Worm (Caenorhabditis elegans) whole organism, early embryonic: ENCODE results near the gene cnp-3.

ENCODE experiments used
- B0310.2 ChIP-seq: sonication (generic microtip); optimal IDR thresholded peaks from 2 replicates; lab custom pipeline; 2016; ENCODE audit warnings: mild to moderate bottlenecking, missing genetic modification characterization, missing compliant biosample characterization
- F13C5.2 ChIP-seq: sonication (generic microtip); optimal IDR thresholded peaks from 2 replicates; lab custom pipeline; 2017; ENCODE audit warnings: mild to moderate bottlenecking, missing genetic modification characterization, inconsistent platforms, missing compliant biosample characterization
- aly-1 ChIP-seq: sonication (generic microtip); optimal IDR thresholded peaks from 2 replicates; lab custom pipeline; 2016; ENCODE audit warnings: missing genetic modification characterization, missing compliant biosample characterization
- ama-1 ChIP-seq: fragments of 150-350 bp; optimal IDR thresholded peaks from 2 replicates; lab custom pipeline; 2014
- ceh-13 ChIP-seq: fragments of 200-800 bp; sonication (Bioruptor generic); optimal IDR thresholded peaks from 2 replicates; lab custom pipeline; 2018; ENCODE audit warnings: mild to moderate bottlenecking, missing genetic modification characterization, missing compliant biosample characterization
- ceh-36 ChIP-seq: sonication (generic microtip); optimal IDR thresholded peaks from 2 replicates; lab custom pipeline; 2016; ENCODE audit warnings: missing genetic modification characterization, inconsistent platforms, missing compliant biosample characterization
- ets-7 ChIP-seq: sonication (generic microtip); optimal IDR thresholded peaks from 2 replicates; lab custom pipeline; 2016; ENCODE audit warnings: missing genotype, missing genetic modification characterization, missing compliant biosample characterization
- flt-1 ChIP-seq: fragments of 200-800 bp; sonication (Bioruptor generic); IDR thresholded peaks from 2 replicates; pipeline ENCODE4 v1.3.6; 2022; ENCODE audit warnings: missing genetic modification characterization, missing compliant biosample characterization
- hmbx-1 ChIP-seq: sonication (generic microtip); optimal IDR thresholded peaks from 2 replicates; lab custom pipeline; 2016; ENCODE audit warnings: mild to moderate bottlenecking, missing genetic modification characterization, missing compliant biosample characterization
- hmg-4 ChIP-seq: fragments of 200-800 bp; sonication (Bioruptor generic); optimal IDR thresholded peaks from 2 replicates; lab custom pipeline; 2018; ENCODE audit warnings: mild to moderate bottlenecking, missing genetic modification characterization, missing compliant biosample characterization
- hnd-1 ChIP-seq: sonication (generic microtip); optimal IDR thresholded peaks from 2 replicates; lab custom pipeline; 2016; ENCODE audit warnings: missing genetic modification characterization, missing compliant biosample characterization
- pes-1 ChIP-seq: fragments of 200-800 bp; sonication (Bioruptor generic); IDR thresholded peaks from 2 replicates; pipeline ENCODE4 v1.3.6; 2022; ENCODE audit warnings: missing genetic modification reagents, missing genetic modification characterization, missing compliant biosample characterization
- scrt-1 ChIP-seq: fragments of 200-800 bp; sonication (Bioruptor generic); IDR thresholded peaks from 2 replicates; pipeline ENCODE4 v1.3.6; 2022; ENCODE audit warnings: missing genetic modification characterization, missing compliant biosample characterization
- sea-1 ChIP-seq: fragments of 200-800 bp; sonication (Bioruptor generic); conservative IDR thresholded peaks from 2 replicates; pipeline ENCODE4 v1.3.6; 2022; ENCODE audit warnings: missing genetic modification characterization, missing compliant biosample characterization
- tbx-11 ChIP-seq: fragments of 200-800 bp; sonication (Bioruptor generic); IDR thresholded peaks from 2 replicates; pipeline ENCODE4 v1.3.6; 2022; ENCODE audit warnings: missing genetic modification characterization, missing compliant biosample characterization
- tbx-37 ChIP-seq: fragments of 200-800 bp; sonication (Bioruptor generic); conservative IDR thresholded peaks from 2 replicates; pipeline ENCODE4 v1.3.6; 2022; ENCODE audit warnings: missing genetic modification reagents, missing genetic modification characterization, missing compliant biosample characterization
- tra-4 ChIP-seq: sonication (generic microtip); optimal IDR thresholded peaks from 2 replicates; lab custom pipeline; 2017; ENCODE audit warnings: missing genetic modification characterization, missing compliant biosample characterization

Gene cnp-3

ce11 chrX:17138060-17138557, at the start of gene cnp-3:
cnp-3 (minus strand) TSS chrX:17138110.
- no peak for TF ChIP-seq B0310.2 (tag; lab: Kevin White, UChicago)
- TF ChIP-seq F13C5.2: no peak
- TF ChIP-seq sea-1: no peak
- no peak for TF ChIP-seq tbx-11 (GFP tag; lab: Robert Waterston, UW)
- no peak for TF ChIP-seq ceh-13 (GFP tag; lab: Kevin White, UChicago)

DNA sequence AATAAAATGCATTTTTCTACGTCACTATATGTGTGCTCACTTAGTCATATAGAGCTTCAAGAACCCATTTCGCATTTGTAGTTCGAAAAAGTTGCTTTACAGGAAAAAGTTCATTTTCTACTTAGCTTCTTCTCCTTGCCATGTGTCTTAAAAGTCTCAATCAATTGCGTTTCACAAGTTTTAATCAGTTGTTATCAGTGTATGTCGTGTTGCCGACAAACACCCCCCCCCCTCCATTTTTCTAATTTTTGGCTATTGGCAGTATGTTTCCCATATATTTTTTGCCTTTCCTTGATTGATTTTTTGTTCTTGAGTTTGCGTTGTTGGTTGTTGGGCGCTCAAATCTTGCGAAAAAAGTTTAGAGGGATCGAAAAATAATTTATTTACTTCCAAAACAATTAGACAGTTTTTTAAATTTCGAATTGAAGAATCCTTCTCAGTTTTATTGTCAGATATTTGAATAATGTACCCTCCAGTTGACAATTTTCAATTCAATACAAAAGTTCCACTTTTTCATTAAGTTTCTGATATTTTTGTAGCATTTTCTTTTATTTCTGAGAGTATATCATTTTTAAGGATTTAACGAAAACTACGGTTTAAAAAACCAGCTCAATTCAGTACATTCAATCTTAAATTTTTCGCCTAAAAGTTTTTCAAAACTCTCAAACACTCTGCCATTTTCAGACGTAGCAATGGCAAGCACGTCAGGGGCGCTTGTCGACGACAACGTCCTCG, 48.0 kb upstream of the cnp-3 start, which contains the start of gene sid-3:
Gene sid-3, plus strand, starts transcription at position 685 of the 735 bp plus-strand sequence.
- TF ChIP-seq B0310.2 (tag; lab: Kevin White, UChicago) (no peak), flt-1 (GFP tag; lab: Robert Waterston, UW) (no peak), sea-1 (no peak), F13C5.2 (no peak), ceh-13 (GFP tag; lab: Kevin White, UChicago) (no peak), hmg-4 (GFP tag; lab: Kevin White, UChicago) (no peak), ceh-36 (tag; lab: Kevin White, UChicago) (no peak), tbx-37 (GFP tag; lab: Robert Waterston, UW) (no peak), hnd-1 (tag; lab: Kevin White, UChicago) (no peak), pes-1 (no peak), ets-7 (tag; lab: Kevin White, UChicago) (no peak), tra-4 (tag; lab: Kevin White, UChicago) (no peak), ama-1 (no peak), aly-1 (tag; lab: Kevin White, UChicago) (no peak), tbx-11 (GFP tag; lab: Robert Waterston, UW) (no peak), scrt-1 (GFP tag; lab: Robert Waterston, UW) (no peak), hmbx-1 (tag; lab: Kevin White, UChicago) (no peak)

DNA sequence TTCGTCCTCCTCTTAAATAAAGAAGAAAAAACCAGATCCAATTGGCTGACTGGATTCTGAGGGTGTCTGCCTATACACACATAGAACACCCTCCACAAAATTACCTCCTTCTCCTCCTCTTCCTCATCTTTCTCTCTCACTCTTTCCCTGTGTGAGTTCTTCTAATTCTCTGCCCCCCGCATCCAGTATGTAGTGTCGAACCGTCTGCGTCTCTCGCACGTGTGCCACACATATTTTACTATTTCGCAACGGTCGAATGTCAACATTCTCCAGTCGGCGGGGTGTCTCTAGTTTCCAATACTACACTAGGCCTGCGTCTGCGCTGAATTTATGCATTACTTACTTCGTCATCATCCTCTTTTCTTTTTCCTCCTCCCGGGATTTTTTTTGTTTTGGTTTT, 46.5 kb upstream of the cnp-3 start:
- TF ChIP-seq aly-1 (tag; lab: Kevin White, UChicago) (peak; percentile 33), hmg-4 (GFP tag; lab: Kevin White, UChicago) (peak; percentile 67), scrt-1 (GFP tag; lab: Robert Waterston, UW) (no peak), F13C5.2 (peak; percentile 37)

- TF ChIP-seq sea-1: no peak
- TF ChIP-seq ets-7 (tag; lab: Kevin White, UChicago): no peak
- TF ChIP-seq hnd-1 (tag; lab: Kevin White, UChicago): no peak
- TF ChIP-seq scrt-1 (GFP tag; lab: Robert Waterston, UW): no peak
- no peak for TF ChIP-seq B0310.2 (tag; lab: Kevin White, UChicago)
- peak; percentile 66; the same call in 1 of the 2 replicates for TF ChIP-seq pes-1
- no peak for TF ChIP-seq tbx-11 (GFP tag; lab: Robert Waterston, UW)
- peak; percentile 65; the same call in 1 of the 2 replicates for TF ChIP-seq flt-1 (GFP tag; lab: Robert Waterston, UW)
- TF ChIP-seq hmbx-1 (tag; lab: Kevin White, UChicago): no peak
- peak; percentile 77 for TF ChIP-seq F13C5.2
- peak; percentile 6 for TF ChIP-seq hmg-4 (GFP tag; lab: Kevin White, UChicago)
- no peak for TF ChIP-seq ceh-36 (tag; lab: Kevin White, UChicago)
- no peak for TF ChIP-seq aly-1 (tag; lab: Kevin White, UChicago)
- no peak for TF ChIP-seq ama-1
- TF ChIP-seq tra-4 (tag; lab: Kevin White, UChicago): no peak
- TF ChIP-seq tbx-37 (GFP tag; lab: Robert Waterston, UW): peak; percentile 47; the same call in 1 of the 2 replicates
- no peak for TF ChIP-seq ceh-13 (GFP tag; lab: Kevin White, UChicago)
Measured at ce11 chrX:17181220-17181619, 43.3 kb upstream of the cnp-3 start.

ce11 chrX:17180135-17180534, 42.2 kb upstream of the cnp-3 start:
- no peak for TF ChIP-seq scrt-1 (GFP tag; lab: Robert Waterston, UW)
- TF ChIP-seq hmg-4 (GFP tag; lab: Kevin White, UChicago): no peak
- TF ChIP-seq aly-1 (tag; lab: Kevin White, UChicago): no peak
- no peak for TF ChIP-seq flt-1 (GFP tag; lab: Robert Waterston, UW)
- no peak for TF ChIP-seq pes-1
- no peak for TF ChIP-seq tra-4 (tag; lab: Kevin White, UChicago)

ce11 chrX:17178239-17178638, 40.3 kb upstream of the cnp-3 start, which contains the start of gene B0302.2:
B0302.2 (plus strand) TSS chrX:17178539.
- TF ChIP-seq ceh-36 (tag; lab: Kevin White, UChicago): no peak
- TF ChIP-seq hnd-1 (tag; lab: Kevin White, UChicago): no peak
- TF ChIP-seq sea-1: no peak
- no peak for TF ChIP-seq ets-7 (tag; lab: Kevin White, UChicago)
- TF ChIP-seq pes-1: no peak
- no peak for TF ChIP-seq tbx-37 (GFP tag; lab: Robert Waterston, UW)
- TF ChIP-seq F13C5.2: no peak

ce11 chrX:17176677-17177076, 38.8 kb upstream of the cnp-3 start, which contains the start of gene B0302.4:
B0302.4 (minus strand) TSS chrX:17176777.
- TF ChIP-seq scrt-1 (GFP tag; lab: Robert Waterston, UW) (no peak), aly-1 (tag; lab: Kevin White, UChicago) (no peak), tbx-37 (GFP tag; lab: Robert Waterston, UW) (no peak), sea-1 (no peak), hmbx-1 (tag; lab: Kevin White, UChicago) (no peak), hnd-1 (tag; lab: Kevin White, UChicago) (no peak), ceh-13 (GFP tag; lab: Kevin White, UChicago) (no peak), pes-1 (no peak), tra-4 (tag; lab: Kevin White, UChicago) (no peak), flt-1 (GFP tag; lab: Robert Waterston, UW) (no peak)
